Fruit fly (Drosophila melanogaster): ENCODE data around the gene CG14770.
A peak's percentile ranks its signal among the peaks of the same experiment; 100 is the strongest.

Gene CG14770

DNA sequence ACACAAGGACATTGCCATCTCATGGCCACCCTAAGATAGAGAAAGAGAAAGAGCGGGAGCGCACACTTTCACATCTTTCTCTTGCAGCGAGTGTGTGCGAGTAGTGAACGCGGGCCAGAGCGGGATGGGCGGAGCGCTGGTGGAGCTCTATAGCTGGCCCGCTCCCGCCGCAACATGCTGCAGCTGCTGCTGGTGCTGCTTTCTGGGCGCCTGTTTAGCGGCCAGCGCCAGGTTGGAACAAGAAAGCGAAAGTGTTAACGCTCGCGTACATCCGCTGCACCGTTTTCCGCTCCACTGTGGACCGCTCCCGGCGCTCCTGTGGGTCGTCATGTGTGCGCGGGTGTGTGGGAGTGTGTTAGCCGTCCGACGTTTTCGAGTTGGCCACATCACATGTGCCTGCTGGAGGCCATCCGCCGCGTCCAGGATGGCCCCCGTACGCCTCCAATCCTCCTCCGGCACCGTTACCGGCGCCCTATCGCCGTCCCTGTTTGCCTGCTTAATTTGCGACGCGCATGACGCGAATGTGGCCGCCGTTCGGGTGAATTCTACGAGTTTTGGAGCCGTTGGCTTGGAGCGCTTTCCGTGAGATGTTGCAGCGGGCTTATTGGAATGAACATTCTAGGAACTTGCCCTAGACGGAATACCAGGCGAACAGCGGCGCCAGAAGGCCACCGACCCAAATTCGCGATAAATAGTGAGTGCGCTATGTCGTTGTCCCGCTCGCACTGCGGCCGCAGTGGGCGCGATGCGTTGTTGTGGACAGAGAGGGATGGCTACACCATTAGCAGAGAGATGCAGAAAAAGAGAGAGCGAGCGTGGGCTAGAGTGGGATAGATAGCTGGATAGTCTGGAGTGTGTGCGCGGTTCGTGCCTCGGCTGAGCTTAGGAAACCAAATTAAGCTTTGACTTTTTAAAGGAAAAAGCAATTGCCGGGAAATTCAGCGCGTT lies 30.3 kb downstream of the CG14770 start (continued):
- TF ChIP-seq CG13287 (GFP tag; IDR thresholded peaks at IDR 0.05; ENCODE audit: partially characterized antibody) (peak; percentile 38; the same call in 1 of the 2 replicates), Ssrp (tag; optimal IDR thresholded peaks at IDR 0.05) (no peak), Camta (GFP tag; optimal IDR thresholded peaks at IDR 0.05) (no peak), CG34422 (GFP tag; IDR thresholded peaks at IDR 0.05) (peak; percentile 24; the same call in 1 of the 3 replicates), abd-A (tag; optimal IDR thresholded peaks at IDR 0.05) (peak; percentile 73), crol (GFP tag; IDR thresholded peaks at IDR 0.05) (peak; percentile 88), nau (GFP tag; optimal IDR thresholded peaks at IDR 0.05) (no peak), nerfin-1 (tag; optimal IDR thresholded peaks at IDR 0.05) (peak; percentile 14), CG34224 (GFP tag; IDR thresholded peaks at IDR 0.05; ENCODE audit: partially characterized antibody) (peak; percentile 39; the same call in 2 of the 3 replicates), CG32532 (GFP tag; IDR thresholded peaks at IDR 0.05) (no peak), CG17361 (GFP tag; IDR thresholded peaks at IDR 0.05) (no peak), eve (GFP tag; optimal IDR thresholded peaks at IDR 0.05) (no peak), CG17328 (GFP tag; IDR thresholded peaks at IDR 0.05) (peak; percentile 13; the same call in 1 of the 2 replicates), psq (GFP tag; optimal IDR thresholded peaks at IDR 0.05) (no peak), nerfin-2 (GFP tag; IDR thresholded peaks at IDR 0.05; ENCODE audit: partially characterized antibody) (0 out of 2 replicates have a peak, but pooled peaks have one; percentile 40), sug (tag; optimal IDR thresholded peaks at IDR 0.05) (peak; percentile 64), Antp (GFP tag; optimal IDR thresholded peaks at IDR 0.05) (no peak), bcd (GFP tag; optimal IDR thresholded peaks at IDR 0.05) (no peak), wek (GFP tag; optimal IDR thresholded peaks at IDR 0.05) (no peak), Myb (GFP tag; optimal IDR thresholded peaks at IDR 0.05) (peak; percentile 56), CG8281 (tag; optimal IDR thresholded peaks at IDR 0.05) (no peak), CG2202 (tag; optimal IDR thresholded peaks at IDR 0.05) (no peak), ham (GFP tag; IDR thresholded peaks at IDR 0.05) (no peak), Fer3 (tag; optimal IDR thresholded peaks at IDR 0.05) (no peak), trh (GFP tag; optimal IDR thresholded peaks at IDR 0.05) (no peak), sisA (GFP tag; IDR thresholded peaks at IDR 0.05) (no peak), Hr39 (optimal IDR thresholded peaks at IDR 0.05) (no peak), Scr (GFP tag; IDR thresholded peaks at IDR 0.05; ENCODE audit: partially characterized antibody) (peak; percentile 29; the same call in 1 of the 2 replicates), H2.0 (GFP tag; IDR thresholded peaks at IDR 0.05) (no peak), Eip74EF (GFP tag; optimal IDR thresholded peaks at IDR 0.05) (peak in 1 of 2 experiments; percentile 35), CG16779 (GFP tag; IDR thresholded peaks at IDR 0.05) (no peak), CG4282 (GFP tag; optimal IDR thresholded peaks at IDR 0.05) (no peak), Spps (tag; optimal IDR thresholded peaks at IDR 0.05) (no peak), pfk (GFP tag; optimal IDR thresholded peaks at IDR 0.05) (no peak), Side (GFP tag; optimal IDR thresholded peaks at IDR 0.05) (no peak), zen (tag; optimal IDR thresholded peaks at IDR 0.05) (peak; percentile 38), zfh2 (GFP tag; optimal IDR thresholded peaks at IDR 0.05) (no peak), eyg (GFP tag; optimal IDR thresholded peaks at IDR 0.05) (no peak), CG10209 (GFP tag; optimal IDR thresholded peaks at IDR 0.05) (no peak), ATbp (GFP tag; optimal IDR thresholded peaks at IDR 0.05) (peak; percentile 7), CoRest (tag; optimal IDR thresholded peaks at IDR 0.05) (peak; percentile 29), ttk (GFP tag; IDR thresholded peaks at IDR 0.05) (no peak), gsb-n (tag; optimal IDR thresholded peaks at IDR 0.05) (no peak), sna (GFP tag; IDR thresholded peaks at IDR 0.05; ENCODE audit: partially characterized antibody) (peak; percentile 52), CG11093 (GFP tag; IDR thresholded peaks at IDR 0.05) (no peak), tna (GFP tag; IDR thresholded peaks at IDR 0.05; ENCODE audit: partially characterized antibody) (no peak), Mes4 (GFP tag; optimal IDR thresholded peaks at IDR 0.05) (no peak), BtbVII (GFP tag; optimal IDR thresholded peaks at IDR 0.05) (peak; percentile 6)
